Fruit fly (Drosophila melanogaster) whole organism, prepupa: ENCODE measurements around the gene CG3505.
A peak's percentile ranks its signal among the peaks of the same experiment; 100 is the strongest.

ENCODE experiments used
- Blimp-1 ChIP-seq: fragments of 200-800 bp; sonication (Bioruptor generic); optimal IDR thresholded peaks from 3 replicates; lab custom pipeline; 2017; ENCODE audit warnings: missing biosample characterization, missing genetic modification characterization, mild to moderate bottlenecking, moderate library complexity, missing genetic modification reagents
- CG10631 ChIP-seq: fragments of 200-800 bp; sonication (Bioruptor generic); optimal IDR thresholded peaks from 2 replicates; lab custom pipeline; 2016; ENCODE audit warnings: missing biosample characterization, missing genetic modification characterization
- CG10669 ChIP-seq: fragments of 200-800 bp; sonication (Bioruptor generic); optimal IDR thresholded peaks from 3 replicates; lab custom pipeline; 2018; ENCODE audit warnings: missing biosample characterization, mild to moderate bottlenecking, missing genetic modification characterization, moderate library complexity
- CG11762 ChIP-seq: fragments of 200-800 bp; sonication (Bioruptor generic); optimal IDR thresholded peaks from 3 replicates; lab custom pipeline; 2016; ENCODE audit warnings: missing biosample characterization, missing genetic modification characterization; ENCODE audit not compliant: insufficient read depth
- CG11902 ChIP-seq: fragments of 200-800 bp; sonication (Bioruptor generic); optimal IDR thresholded peaks from 3 replicates; lab custom pipeline; 2016; ENCODE audit warnings: missing biosample characterization, missing genetic modification characterization
- CG1621 ChIP-seq: fragments of 200-800 bp; sonication (Bioruptor generic); optimal IDR thresholded peaks from 3 replicates; lab custom pipeline; 2018; ENCODE audit warnings: missing biosample characterization, mild to moderate bottlenecking, missing genetic modification characterization
- CG16779 ChIP-seq: fragments of 200-800 bp; sonication (Bioruptor generic); optimal IDR thresholded peaks from 3 replicates; lab custom pipeline; 2017; ENCODE audit warnings: missing biosample characterization, mild to moderate bottlenecking, missing genetic modification characterization
- CG3032 ChIP-seq: fragments of 200-800 bp; optimal IDR thresholded peaks from 2 replicates; lab custom pipeline; 2019; ENCODE audit warnings: missing biosample characterization, mild to moderate bottlenecking, missing genetic modification characterization, moderate library complexity
- CG31627 ChIP-seq: fragments of 200-800 bp; sonication (Bioruptor generic); optimal IDR thresholded peaks from 3 replicates; lab custom pipeline; 2016; ENCODE audit warnings: missing biosample characterization, missing genetic modification characterization
- CG32006 ChIP-seq: fragments of 200-800 bp; sonication (Bioruptor generic); optimal IDR thresholded peaks from 3 replicates; lab custom pipeline; 2017; ENCODE audit warnings: missing biosample characterization, mild to moderate bottlenecking, missing genetic modification characterization
- CG34406 ChIP-seq: fragments of 200-800 bp; sonication (Bioruptor generic); optimal IDR thresholded peaks from 3 replicates; lab custom pipeline; 2016; ENCODE audit warnings: missing biosample characterization, missing genetic modification characterization
- CG3919 ChIP-seq: fragments of 200-800 bp; sonication (Bioruptor generic); optimal IDR thresholded peaks from 3 replicates; lab custom pipeline; 2016; ENCODE audit warnings: missing biosample characterization, missing genetic modification characterization
- CG4318 ChIP-seq: fragments of 200-800 bp; sonication (Bioruptor generic); optimal IDR thresholded peaks from 3 replicates; lab custom pipeline; 2017; ENCODE audit warnings: missing biosample characterization, mild to moderate bottlenecking, missing genetic modification characterization
- CG6276 ChIP-seq: fragments of 200-800 bp; sonication (Bioruptor generic); optimal IDR thresholded peaks from 2 replicates; lab custom pipeline; 2017; ENCODE audit warnings: missing biosample characterization, mild to moderate bottlenecking, missing genetic modification characterization
- CG6792 ChIP-seq: fragments of 200-800 bp; sonication (Bioruptor generic); optimal IDR thresholded peaks from 3 replicates; lab custom pipeline; 2016; ENCODE audit warnings: missing biosample characterization, missing genetic modification characterization
- CG6854 ChIP-seq: fragments of 200-800 bp; sonication (Bioruptor generic); optimal IDR thresholded peaks from 2 replicates; lab custom pipeline; 2017; ENCODE audit warnings: missing biosample characterization, mild to moderate bottlenecking, missing genetic modification characterization
- CG7368 ChIP-seq: fragments of 200-800 bp; sonication (Bioruptor generic); optimal IDR thresholded peaks from 3 replicates; lab custom pipeline; 2016; ENCODE audit warnings: missing biosample characterization, missing genetic modification characterization
- CG8319 ChIP-seq: fragments of 200-800 bp; sonication (Bioruptor generic); optimal IDR thresholded peaks from 3 replicates; lab custom pipeline; 2016; ENCODE audit warnings: missing biosample characterization, missing genetic modification characterization
- CG8632 ChIP-seq: fragments of 200-800 bp; sonication (Bioruptor generic); optimal IDR thresholded peaks from 3 replicates; lab custom pipeline; 2016; ENCODE audit warnings: missing biosample characterization, missing genetic modification characterization
- Eip78C ChIP-seq: fragments of 200-800 bp; sonication (Bioruptor generic); peaks from one replicate; lab custom pipeline; 2016; ENCODE audit warnings: missing biosample characterization, missing genetic modification characterization
- Eip93F ChIP-seq: fragments of 200-800 bp; sonication (Bioruptor generic); optimal IDR thresholded peaks from 2 replicates; lab custom pipeline; 2016; ENCODE audit warnings: missing biosample characterization, mild to moderate bottlenecking, missing genetic modification characterization
- Ets96B ChIP-seq: fragments of 200-800 bp; optimal IDR thresholded peaks from 2 replicates; lab custom pipeline; 2019; ENCODE audit warnings: missing biosample characterization, mild to moderate bottlenecking, missing genetic modification characterization, moderate library complexity
- Gug ChIP-seq: fragments of 200-800 bp; sonication (Bioruptor generic); IDR thresholded peaks from 2 replicates; pipeline ENCODE4 v1.3.6; 2022; ENCODE audit warnings: missing biosample characterization, missing genetic modification characterization
- Hr38 ChIP-seq: sonication (Bioruptor generic); optimal IDR thresholded peaks from 2 replicates; lab custom pipeline; 2016; ENCODE audit warnings: missing biosample characterization, missing genetic modification characterization
- Hr39 ChIP-seq: fragments of 200-800 bp; sonication (Bioruptor generic); optimal IDR thresholded peaks from 2 replicates; lab custom pipeline; 2016; ENCODE audit warnings: missing biosample characterization, missing genetic modification characterization
- Hr4 ChIP-seq: fragments of 200-800 bp; sonication (Bioruptor generic); optimal IDR thresholded peaks from 3 replicates; lab custom pipeline; 2016; ENCODE audit warnings: missing biosample characterization, missing genetic modification characterization
- Lpt ChIP-seq: fragments of 200-800 bp; sonication (Bioruptor generic); optimal IDR thresholded peaks from 3 replicates; lab custom pipeline; 2016; ENCODE audit warnings: missing biosample characterization, missing genetic modification characterization
- Met ChIP-seq: fragments of 200-800 bp; sonication (Bioruptor generic); optimal IDR thresholded peaks from 3 replicates; lab custom pipeline; 2016; ENCODE audit warnings: missing biosample characterization, missing genetic modification characterization
- OdsH ChIP-seq: fragments of 200-800 bp; sonication (Bioruptor generic); optimal IDR thresholded peaks from 3 replicates; lab custom pipeline; 2016; ENCODE audit warnings: missing biosample characterization, missing genetic modification characterization
- Smox ChIP-seq: fragments of 200-800 bp; sonication (Bioruptor generic); optimal IDR thresholded peaks from 3 replicates; lab custom pipeline; 2016; ENCODE audit warnings: missing biosample characterization, missing genetic modification characterization
- Sox14 ChIP-seq: fragments of 200-800 bp; sonication (Bioruptor generic); optimal IDR thresholded peaks from 3 replicates; lab custom pipeline; 2016; ENCODE audit warnings: missing biosample characterization, missing genetic modification characterization
- achi ChIP-seq: fragments of 200-800 bp; sonication (Bioruptor generic); optimal IDR thresholded peaks from 3 replicates; lab custom pipeline; 2016; ENCODE audit warnings: missing biosample characterization, missing genetic modification characterization
- acj6 ChIP-seq: fragments of 200-800 bp; sonication (Bioruptor generic); optimal IDR thresholded peaks from 3 replicates; lab custom pipeline; 2016; ENCODE audit warnings: missing biosample characterization, missing genetic modification characterization
- dac ChIP-seq: fragments of 200-800 bp; sonication (Bioruptor generic); optimal IDR thresholded peaks from 2 replicates; lab custom pipeline; 2017; ENCODE audit warnings: missing biosample characterization, mild to moderate bottlenecking, missing genetic modification characterization
- esn ChIP-seq: fragments of 200-800 bp; sonication (Bioruptor generic); optimal IDR thresholded peaks from 2 replicates; lab custom pipeline; 2016; ENCODE audit warnings: missing biosample characterization, mild to moderate bottlenecking, missing genetic modification characterization, moderate library complexity
- fd59A ChIP-seq: fragments of 200-800 bp; sonication (Bioruptor generic); optimal IDR thresholded peaks from 2 replicates; lab custom pipeline; 2017; ENCODE audit warnings: missing biosample characterization, mild to moderate bottlenecking, missing genetic modification characterization, missing genetic modification reagents
- fd85E ChIP-seq: fragments of 200-800 bp; sonication (Bioruptor generic); optimal IDR thresholded peaks from 3 replicates; lab custom pipeline; 2016; ENCODE audit warnings: missing biosample characterization, missing genetic modification characterization
- fkh ChIP-seq: fragments of 200-800 bp; sonication (Bioruptor generic); optimal IDR thresholded peaks from 3 replicates; lab custom pipeline; 2017; ENCODE audit warnings: missing biosample characterization, mild to moderate bottlenecking, missing genetic modification characterization, moderate library complexity
- pdm3 ChIP-seq: fragments of 200-800 bp; sonication (Bioruptor generic); optimal IDR thresholded peaks from 3 replicates; lab custom pipeline; 2016; ENCODE audit warnings: missing biosample characterization, missing genetic modification characterization
- salr ChIP-seq, 2 experiments: fragments of 200-800 bp; sonication (Bioruptor generic); optimal IDR thresholded peaks; 3 replicates each; lab custom pipeline; 2016 to 2018; ENCODE audit warnings: missing biosample characterization in 2 of 2, missing genetic modification characterization in 2 of 2, mild to moderate bottlenecking in 1 of 2
- spab ChIP-seq: fragments of 200-800 bp; sonication (Bioruptor generic); optimal IDR thresholded peaks from 2 replicates; lab custom pipeline; 2017; ENCODE audit warnings: missing biosample characterization, mild to moderate bottlenecking, missing genetic modification characterization, missing genetic modification reagents
- ss ChIP-seq, 2 experiments: fragments of 200-800 bp; sonication (Bioruptor generic); optimal IDR thresholded peaks; 2 replicates in 1 of 2; 3 replicates in 1 of 2; lab custom pipeline; 2017 to 2018; ENCODE audit warnings: mild to moderate bottlenecking in 2 of 2, missing biosample characterization in 2 of 2, missing genetic modification characterization in 2 of 2, moderate library complexity in 1 of 2
- svp ChIP-seq: fragments of 200-800 bp; sonication (Bioruptor generic); peaks from one replicate; lab custom pipeline; 2016; ENCODE audit warnings: missing biosample characterization, missing genetic modification characterization
- vri ChIP-seq: fragments of 200-800 bp; sonication (Bioruptor generic); optimal IDR thresholded peaks from 3 replicates; lab custom pipeline; 2016; ENCODE audit warnings: missing biosample characterization, mild to moderate bottlenecking, missing genetic modification characterization

Gene CG3505

dm6 chr3R:14656760-14657604, at the start of gene CG3505 (continued):
- TF ChIP-seq vri (GFP tag; lab: Kevin White, UChicago) (no peak), CG8632 (GFP tag; lab: Kevin White, UChicago) (peak; percentile 28), CG34406 (GFP tag; lab: Kevin White, UChicago) (peak; percentile 20), fd59A (GFP tag; lab: Kevin White, UChicago) (peak; percentile 6), Blimp-1 (GFP tag; lab: Kevin White, UChicago) (no peak), Hr4 (no peak), CG3032 (tag; lab: Kevin White, UChicago) (peak; percentile 39), Eip93F (no peak), fkh (GFP tag; lab: Kevin White, UChicago) (no peak)

- no peak for TF ChIP-seq dac (GFP tag; lab: Kevin White, UChicago)
- TF ChIP-seq Hr38 (GFP tag; lab: Kevin White, UChicago), result no peak
- TF ChIP-seq vri (GFP tag; lab: Kevin White, UChicago), result peak; percentile 42
- peak; percentile 18 for TF ChIP-seq Hr39 (GFP tag; lab: Kevin White, UChicago)
- TF ChIP-seq CG16779, result peak; percentile 3
- no peak for TF ChIP-seq spab (GFP tag; lab: Kevin White, UChicago)
- peak; percentile 39 for TF ChIP-seq CG10631 (GFP tag; lab: Kevin White, UChicago)
- TF ChIP-seq CG4318 (GFP tag; lab: Kevin White, UChicago), result peak; percentile 37
- TF ChIP-seq CG10669 (GFP tag; lab: Kevin White, UChicago), result peak; percentile 3
- peak; percentile 5 to 53 for TF ChIP-seq salr (GFP tag; optimal IDR thresholded peaks at IDR 0.05; lab: Kevin White, UChicago)
- TF ChIP-seq pdm3, result peak; percentile 33
- TF ChIP-seq Eip78C (GFP tag; lab: Kevin White, UChicago), result peak; percentile 79
- TF ChIP-seq fd85E (GFP tag; lab: Kevin White, UChicago), result no peak
- TF ChIP-seq CG8319 (GFP tag; lab: Kevin White, UChicago), result no peak
- TF ChIP-seq Gug (GFP tag; lab: Robert Waterston, UW), result no peak
- peak; percentile 47 for TF ChIP-seq CG8632 (GFP tag; lab: Kevin White, UChicago)
- TF ChIP-seq Smox (GFP tag; lab: Kevin White, UChicago), result peak; percentile 39
- TF ChIP-seq acj6 (GFP tag; lab: Kevin White, UChicago), result peak; percentile 59
- TF ChIP-seq fkh (GFP tag; lab: Kevin White, UChicago), result peak; percentile 63
- peak; percentile 71 for TF ChIP-seq achi (GFP tag; lab: Kevin White, UChicago)
- peak; percentile 73 for TF ChIP-seq OdsH (GFP tag; lab: Kevin White, UChicago)
- no peak for TF ChIP-seq CG11762 (GFP tag; lab: Kevin White, UChicago)
- TF ChIP-seq CG3032 (tag; lab: Kevin White, UChicago), result peak; percentile 54
- TF ChIP-seq fd59A (GFP tag; lab: Kevin White, UChicago), result peak; percentile 20
- TF ChIP-seq Blimp-1 (GFP tag; lab: Kevin White, UChicago), result no peak
- no peak for TF ChIP-seq CG7368 (GFP tag; lab: Kevin White, UChicago)
- TF ChIP-seq Ets96B (tag; lab: Kevin White, UChicago), result peak; percentile 67
- no peak for TF ChIP-seq CG1621
- peak; percentile 50 for TF ChIP-seq svp
- peak; percentile 31 for TF ChIP-seq CG6276 (GFP tag; lab: Kevin White, UChicago)
- TF ChIP-seq ss (GFP tag; optimal IDR thresholded peaks at IDR 0.05; lab: Kevin White, UChicago), result peak in 1 of 2 experiments; percentile 60
- TF ChIP-seq Eip93F, result no peak
- TF ChIP-seq CG6792 (GFP tag; lab: Kevin White, UChicago), result peak; percentile 17
- TF ChIP-seq Met (GFP tag; lab: Kevin White, UChicago), result peak; percentile 22
- TF ChIP-seq CG3919 (GFP tag; lab: Kevin White, UChicago), result peak; percentile 21
- TF ChIP-seq CG34406 (GFP tag; lab: Kevin White, UChicago), result peak; percentile 68
- no peak for TF ChIP-seq Lpt (GFP tag; lab: Kevin White, UChicago)
- no peak for TF ChIP-seq Sox14 (GFP tag; lab: Kevin White, UChicago)
- peak; percentile 55 for TF ChIP-seq Hr4
- peak; percentile 51 for TF ChIP-seq esn (GFP tag; lab: Kevin White, UChicago)
- no peak for TF ChIP-seq CG11902 (GFP tag; lab: Kevin White, UChicago)
- no peak for TF ChIP-seq CG6854
- TF ChIP-seq CG32006 (GFP tag; lab: Kevin White, UChicago), result peak; percentile 78
- TF ChIP-seq CG31627 (GFP tag; lab: Kevin White, UChicago), result peak; percentile 16
These were observed 48.2 kb upstream of the CG3505 start, which contains the start of gene CG14853 for dm6 chr3R:14608892-14609692. Gene CG14853 (plus strand): TSS chr3R:14609642.
